Worm (Caenorhabditis elegans): ENCODE data around the gene irld-9.

- TF ChIP-seq him-1 (tag; optimal IDR thresholded peaks at IDR 0.05) (no peak), dao-5 (tag; optimal IDR thresholded peaks at IDR 0.05) (no peak)
These were observed 17.3 kb upstream of the irld-9 start, which contains the start of gene F36H5.17 for ce11 chrII:1756072-1756471.

Measured in whole organism, L4/young adult.